Fruit fly (Drosophila melanogaster) whole organism, prepupa: ENCODE results near the gene CYLD.

Source experiments
- CG6854 ChIP-seq: fragments of 200-800 bp; sonication (Bioruptor generic); optimal IDR thresholded peaks from 2 replicates; lab custom pipeline; 2017; ENCODE audit warnings: missing biosample characterization, mild to moderate bottlenecking, missing genetic modification characterization
- Eip93F ChIP-seq: fragments of 200-800 bp; sonication (Bioruptor generic); optimal IDR thresholded peaks from 2 replicates; lab custom pipeline; 2016; ENCODE audit warnings: missing biosample characterization, mild to moderate bottlenecking, missing genetic modification characterization
- pdm3 ChIP-seq: fragments of 200-800 bp; sonication (Bioruptor generic); optimal IDR thresholded peaks from 3 replicates; lab custom pipeline; 2016; ENCODE audit warnings: missing biosample characterization, missing genetic modification characterization

dm6 chr2L:10298306-10298705 is 1.3 kb downstream of the CYLD start:
- no peak for TF ChIP-seq Eip93F (GFP tag; lab: Kevin White, UChicago)
- TF ChIP-seq CG6854 (GFP tag; lab: Kevin White, UChicago): no peak
- no peak for TF ChIP-seq pdm3 (GFP tag; lab: Kevin White, UChicago)
